Fruit fly (Drosophila melanogaster) whole organism, embryonic: ENCODE results near the gene Herc4.

Experiments
- B-H2 ChIP-seq: fragments of 200-800 bp; sonication (Bioruptor generic); optimal IDR thresholded peaks from 2 replicates; lab custom pipeline; 2018; ENCODE audit warnings: missing biosample characterization, mild to moderate bottlenecking, missing genetic modification characterization
- BEAF-32 ChIP-seq: fragments of 200-800 bp; sonication (Bioruptor generic); optimal IDR thresholded peaks from 3 replicates; lab custom pipeline; 2017; ENCODE audit warnings: missing biosample characterization, missing genetic modification characterization, mild to moderate bottlenecking, moderate library complexity, missing genetic modification reagents
- CG10147 ChIP-seq: fragments of 200-800 bp; sonication (Bioruptor generic); optimal IDR thresholded peaks from 2 replicates; lab custom pipeline; 2019; ENCODE audit warnings: missing biosample characterization, mild to moderate bottlenecking, missing genetic modification characterization, moderate library complexity
- CG10366 ChIP-seq: fragments of 200-800 bp; sonication (Bioruptor generic); IDR thresholded peaks from 2 replicates; pipeline ENCODE4 v1.3.6; 2022; ENCODE audit warnings: missing biosample characterization, missing genetic modification characterization
- CG10543 ChIP-seq: fragments of 200-800 bp; sonication (Bioruptor generic); optimal IDR thresholded peaks from 3 replicates; lab custom pipeline; 2017; ENCODE audit warnings: missing biosample characterization, mild to moderate bottlenecking, missing genetic modification characterization, moderate library complexity
- CG11085 ChIP-seq: fragments of 200-800 bp; sonication (Bioruptor generic); IDR thresholded peaks from 2 replicates; pipeline ENCODE4 v1.3.6; 2022; ENCODE audit warnings: missing biosample characterization, missing genetic modification characterization
- CG11723 ChIP-seq: fragments of 200-800 bp; sonication (Bioruptor generic); optimal IDR thresholded peaks from 2 replicates; lab custom pipeline; 2017; ENCODE audit warnings: missing biosample characterization, mild to moderate bottlenecking, missing genetic modification characterization
- CG13296 ChIP-seq: fragments of 200-800 bp; sonication (Bioruptor generic); optimal IDR thresholded peaks from 3 replicates; lab custom pipeline; 2018; ENCODE audit warnings: missing biosample characterization, mild to moderate bottlenecking, missing genetic modification characterization
- CG13424 ChIP-seq: fragments of 200-800 bp; sonication (Bioruptor generic); optimal IDR thresholded peaks from 2 replicates; lab custom pipeline; 2019; ENCODE audit warnings: missing biosample characterization, mild to moderate bottlenecking, missing genetic modification characterization, moderate library complexity
- CG14860 ChIP-seq: fragments of 200-800 bp; sonication (Bioruptor generic); IDR thresholded peaks from 3 replicates; pipeline ENCODE4 v1.3.6; 2022; ENCODE audit warnings: missing biosample characterization, missing genetic modification characterization; ENCODE audit not compliant: partially characterized antibody
- CG14965 ChIP-seq: fragments of 200-800 bp; sonication (Bioruptor generic); optimal IDR thresholded peaks from 2 replicates; lab custom pipeline; 2016; ENCODE audit warnings: missing biosample characterization, missing genetic modification characterization, borderline replicate concordance
- CG1647 ChIP-seq: fragments of 200-800 bp; sonication (Bioruptor generic); optimal IDR thresholded peaks from 3 replicates; lab custom pipeline; 2016; ENCODE audit warnings: missing biosample characterization, missing genetic modification characterization
- CG17612 ChIP-seq: fragments of 200-800 bp; sonication (Bioruptor generic); IDR thresholded peaks from 2 replicates; pipeline ENCODE4 v1.3.6; 2022; ENCODE audit warnings: missing biosample characterization, missing genetic modification characterization
- CG17829 ChIP-seq: fragments of 200-800 bp; optimal IDR thresholded peaks from 2 replicates; lab custom pipeline; 2019; ENCODE audit warnings: missing biosample characterization, mild to moderate bottlenecking, missing genetic modification characterization, moderate library complexity
- CG3995 ChIP-seq: fragments of 200-800 bp; sonication (Bioruptor generic); optimal IDR thresholded peaks from 3 replicates; lab custom pipeline; 2016; ENCODE audit warnings: missing biosample characterization, missing genetic modification characterization
- CG4854 ChIP-seq: fragments of 200-800 bp; sonication (Bioruptor generic); optimal IDR thresholded peaks from 2 replicates; lab custom pipeline; 2016; ENCODE audit warnings: missing biosample characterization, missing genetic modification characterization, inconsistent platforms
- CG6791 ChIP-seq: fragments of 200-800 bp; sonication (Bioruptor generic); IDR thresholded peaks from 3 replicates; pipeline ENCODE4 v1.3.6; 2022; ENCODE audit warnings: missing biosample characterization, missing genetic modification characterization; ENCODE audit not compliant: partially characterized antibody
- CG6813 ChIP-seq: fragments of 200-800 bp; sonication (Bioruptor generic); optimal IDR thresholded peaks from 2 replicates; lab custom pipeline; 2017; ENCODE audit warnings: missing biosample characterization, missing genetic modification characterization, mild to moderate bottlenecking, moderate library complexity, missing genetic modification reagents
- CG7928 ChIP-seq: fragments of 200-800 bp; sonication (Bioruptor generic); optimal IDR thresholded peaks from 2 replicates; lab custom pipeline; 2017; ENCODE audit warnings: missing biosample characterization, mild to moderate bottlenecking, missing genetic modification characterization
- CG7987 ChIP-seq: fragments of 200-800 bp; sonication (Bioruptor generic); optimal IDR thresholded peaks from 2 replicates; lab custom pipeline; 2018; ENCODE audit warnings: missing biosample characterization, mild to moderate bottlenecking, missing genetic modification characterization, moderate library complexity
- CG9797 ChIP-seq: fragments of 200-800 bp; sonication (Bioruptor generic); optimal IDR thresholded peaks from 3 replicates; lab custom pipeline; 2018; ENCODE audit warnings: missing biosample characterization, mild to moderate bottlenecking, missing genetic modification characterization
- Doc3 ChIP-seq: fragments of 200-800 bp; sonication (Bioruptor generic); IDR thresholded peaks from 3 replicates; pipeline ENCODE4 v1.3.6; 2022; ENCODE audit warnings: missing biosample characterization, missing genetic modification characterization; ENCODE audit not compliant: partially characterized antibody
- Dref ChIP-seq: fragments of 200-800 bp; sonication (Bioruptor generic); IDR thresholded peaks from 2 replicates; pipeline ENCODE4 v1.3.6; 2022; ENCODE audit warnings: missing biosample characterization, missing genetic modification characterization
- Fer3 ChIP-seq: fragments of 200-800 bp; sonication (Bioruptor generic); optimal IDR thresholded peaks from 2 replicates; lab custom pipeline; 2018; ENCODE audit warnings: missing biosample characterization, mild to moderate bottlenecking, missing genetic modification characterization, moderate library complexity
- HmgD ChIP-seq: fragments of 200-800 bp; sonication (Bioruptor generic); optimal IDR thresholded peaks from 3 replicates; lab custom pipeline; 2016; ENCODE audit warnings: missing biosample characterization, missing genetic modification characterization
- Myb ChIP-seq: fragments of 200-800 bp; sonication (Bioruptor generic); optimal IDR thresholded peaks from 2 replicates; lab custom pipeline; 2016; ENCODE audit warnings: missing biosample characterization, missing genetic modification characterization
- Opbp ChIP-seq: fragments of 200-800 bp; sonication (Bioruptor generic); IDR thresholded peaks from 3 replicates; pipeline ENCODE4 v1.3.6; 2022; ENCODE audit warnings: missing biosample characterization, missing genetic modification characterization; ENCODE audit not compliant: partially characterized antibody
- Sox102F ChIP-seq: fragments of 200-800 bp; sonication (Bioruptor generic); optimal IDR thresholded peaks from 2 replicates; lab custom pipeline; 2018; ENCODE audit warnings: missing biosample characterization, mild to moderate bottlenecking, missing genetic modification characterization, moderate library complexity
- bsh ChIP-seq, 2 experiments: fragments of 200-800 bp; sonication (Bioruptor generic); optimal IDR thresholded peaks; 2 replicates each; lab custom pipeline; 2017 to 2018; ENCODE audit warnings: mild to moderate bottlenecking in 2 of 2, missing biosample characterization in 2 of 2, missing genetic modification characterization in 2 of 2, moderate library complexity in 1 of 2
- cas ChIP-seq: fragments of 200-800 bp; sonication (Bioruptor generic); IDR thresholded peaks from 2 replicates; pipeline ENCODE4 v1.3.6; 2022; ENCODE audit warnings: missing biosample characterization, missing genetic modification characterization
- crp ChIP-seq, 2 experiments: fragments of 200-800 bp; sonication (Bioruptor generic); optimal IDR thresholded peaks; 2 replicates in 1 of 2; 3 replicates in 1 of 2; lab custom pipeline; 2017; ENCODE audit warnings: missing biosample characterization in 2 of 2, missing genetic modification characterization in 2 of 2, mild to moderate bottlenecking in 1 of 2, moderate library complexity in 1 of 2
- fd64A ChIP-seq: fragments of 200-800 bp; sonication (Bioruptor generic); optimal IDR thresholded peaks from 3 replicates; lab custom pipeline; 2018; ENCODE audit warnings: missing biosample characterization, mild to moderate bottlenecking, missing genetic modification characterization
- gce ChIP-seq: fragments of 200-800 bp; sonication (Bioruptor generic); IDR thresholded peaks from 3 replicates; pipeline ENCODE4 v1.3.6; 2022; ENCODE audit warnings: missing biosample characterization, missing genetic modification characterization
- hbn ChIP-seq: fragments of 200-800 bp; sonication (Bioruptor generic); IDR thresholded peaks from 2 replicates; pipeline ENCODE4 v1.3.6; 2022; ENCODE audit warnings: missing biosample characterization, missing genetic modification characterization; ENCODE audit not compliant: partially characterized antibody
- hth ChIP-seq: fragments of >200 bp; optimal IDR thresholded peaks from 2 replicates; lab custom pipeline; 2017; ENCODE audit warnings: inconsistent platforms
- jumu ChIP-seq: fragments of 200-800 bp; sonication (Bioruptor generic); optimal IDR thresholded peaks from 3 replicates; lab custom pipeline; 2016; ENCODE audit warnings: missing biosample characterization, missing genetic modification characterization
- klu ChIP-seq: fragments of 200-800 bp; sonication (Bioruptor generic); IDR thresholded peaks from 2 replicates; pipeline ENCODE4 v1.3.6; 2022; ENCODE audit warnings: missing biosample characterization, missing genetic modification characterization
- knrl ChIP-seq: fragments of 200-800 bp; sonication (Bioruptor generic); IDR thresholded peaks from 3 replicates; pipeline ENCODE4 v1.3.6; 2022; ENCODE audit warnings: missing biosample characterization, missing genetic modification characterization; ENCODE audit not compliant: partially characterized antibody
- nerfin-2 ChIP-seq: fragments of 200-800 bp; sonication (Bioruptor generic); IDR thresholded peaks from 2 replicates; pipeline ENCODE4 v1.3.6; 2022; ENCODE audit warnings: missing biosample characterization, missing genetic modification characterization; ENCODE audit not compliant: partially characterized antibody
- onecut ChIP-seq: fragments of 200-800 bp; sonication (Bioruptor generic); IDR thresholded peaks from 2 replicates; pipeline ENCODE4 v1.3.6; 2022; ENCODE audit warnings: missing biosample characterization, missing genetic modification characterization
- pho ChIP-seq: fragments of 200-800 bp; sonication (Bioruptor generic); optimal IDR thresholded peaks from 2 replicates; lab custom pipeline; 2016; ENCODE audit warnings: missing biosample characterization, missing genetic modification characterization
- repo ChIP-seq: fragments of 200-800 bp; sonication (Bioruptor generic); optimal IDR thresholded peaks from 2 replicates; lab custom pipeline; 2016; ENCODE audit warnings: missing biosample characterization, missing genetic modification characterization
- sens-2 ChIP-seq: fragments of 200-800 bp; sonication (Bioruptor generic); IDR thresholded peaks from 2 replicates; pipeline ENCODE4 v1.3.6; 2022; ENCODE audit warnings: missing biosample characterization, missing genetic modification characterization
- slou ChIP-seq: fragments of 200-800 bp; sonication (Bioruptor generic); optimal IDR thresholded peaks from 3 replicates; lab custom pipeline; 2016; ENCODE audit warnings: missing biosample characterization, missing genetic modification characterization
- stwl ChIP-seq: fragments of 200-800 bp; sonication (Bioruptor generic); optimal IDR thresholded peaks from 3 replicates; lab custom pipeline; 2018; ENCODE audit warnings: missing biosample characterization, mild to moderate bottlenecking, missing genetic modification characterization, moderate library complexity
- tin ChIP-seq: fragments of 200-800 bp; sonication (Bioruptor generic); optimal IDR thresholded peaks from 3 replicates; lab custom pipeline; 2016; ENCODE audit warnings: missing biosample characterization, missing genetic modification characterization
- ttk ChIP-seq: fragments of 200-800 bp; sonication (Bioruptor generic); IDR thresholded peaks from 2 replicates; pipeline ENCODE4 v2.1.2; 2022; ENCODE audit warnings: missing biosample characterization, missing genetic modification characterization
- vvl ChIP-seq: fragments of 200-800 bp; sonication (Bioruptor generic); IDR thresholded peaks from 2 replicates; pipeline ENCODE4 v1.3.6; 2022; ENCODE audit warnings: missing biosample characterization, missing genetic modification characterization
- wor ChIP-seq: fragments of 200-800 bp; sonication (Bioruptor generic); IDR thresholded peaks from 2 replicates; pipeline ENCODE4 v1.3.6; 2022; ENCODE audit warnings: missing biosample characterization, missing genetic modification characterization
- yki ChIP-seq: fragments of >200 bp; optimal IDR thresholded peaks from 3 replicates; lab custom pipeline; 2018

Herc4 gene

DNA sequence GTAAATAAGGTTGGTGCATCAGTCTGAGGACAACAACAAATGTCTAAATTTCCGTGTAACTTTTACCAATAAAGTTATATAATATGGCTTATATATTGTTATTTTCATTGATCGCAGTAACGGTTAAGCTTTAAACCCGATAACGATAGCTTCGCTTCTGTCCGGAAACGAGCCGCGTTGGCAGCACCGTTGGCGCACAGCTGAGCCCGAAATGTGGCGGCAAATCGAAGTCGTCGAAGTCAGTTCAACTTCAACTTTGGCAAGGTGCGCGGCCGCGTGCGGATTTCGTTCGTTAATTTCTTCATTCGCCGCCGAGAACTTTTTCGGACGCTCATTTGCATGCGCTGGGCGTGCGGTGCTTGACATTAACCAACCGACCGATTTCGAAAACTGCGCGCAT lies 4.7 kb downstream of the Herc4 start, which contains the start of gene Myo61F (continued):
- TF ChIP-seq CG14965 (GFP tag; lab: Kevin White, UChicago) (no peak), onecut (GFP tag; lab: Robert Waterston, UW) (peak; percentile 46), Dref (peak; percentile 78), hbn (GFP tag; lab: Robert Waterston, UW) (peak; percentile 48), nerfin-2 (GFP tag; lab: Robert Waterston, UW) (no peak), Opbp (GFP tag; lab: Robert Waterston, UW) (0 out of 3 replicates have a peak, but pooled peaks have one; percentile 34), cas (GFP tag; lab: Robert Waterston, UW) (no peak), CG10543 (GFP tag; lab: Kevin White, UChicago) (no peak), CG13424 (no peak), knrl (GFP tag; lab: Robert Waterston, UW) (0 out of 3 replicates have a peak, but pooled peaks have one; percentile 23), CG3995 (GFP tag; lab: Kevin White, UChicago) (peak; percentile 87), HmgD (GFP tag; lab: Kevin White, UChicago) (no peak), CG1647 (no peak), wor (no peak), gce (GFP tag; lab: Robert Waterston, UW) (0 out of 3 replicates have a peak, but pooled peaks have one; percentile 23), CG7987 (GFP tag; lab: Kevin White, UChicago) (peak; percentile 20), Fer3 (tag; lab: Kevin White, UChicago) (no peak), fd64A (no peak), repo (GFP tag; lab: Kevin White, UChicago) (no peak), jumu (GFP tag; lab: Kevin White, UChicago) (no peak), stwl (peak; percentile 9), CG10147 (GFP tag; lab: Kevin White, UChicago) (no peak), CG17829 (tag; lab: Kevin White, UChicago) (no peak), crp (GFP tag; optimal IDR thresholded peaks at IDR 0.05; lab: Kevin White, UChicago) (peak in 1 of 2 experiments; percentile 89), CG4854 (GFP tag; lab: Kevin White, UChicago) (no peak), CG11085 (GFP tag; lab: Robert Waterston, UW) (no peak), slou (GFP tag; lab: Kevin White, UChicago) (no peak), CG7928 (GFP tag; lab: Kevin White, UChicago) (peak; percentile 45), BEAF-32 (GFP tag; lab: Kevin White, UChicago) (peak; percentile 21), CG13296 (GFP tag; lab: Kevin White, UChicago) (no peak), CG11723 (GFP tag; lab: Kevin White, UChicago) (no peak), CG10366 (GFP tag; lab: Robert Waterston, UW) (no peak), CG6791 (peak; percentile 66), Myb (GFP tag; lab: Kevin White, UChicago) (peak; percentile 93), B-H2 (GFP tag; lab: Kevin White, UChicago) (peak; percentile 32), hth (no peak), CG17612 (no peak), Doc3 (0 out of 3 replicates have a peak, but pooled peaks have one; percentile 12), Sox102F (GFP tag; lab: Kevin White, UChicago) (no peak), sens-2 (GFP tag; lab: Robert Waterston, UW) (no peak), bsh (GFP tag; optimal IDR thresholded peaks at IDR 0.05; lab: Kevin White, UChicago) (no peak), tin (no peak), CG9797 (GFP tag; lab: Kevin White, UChicago) (no peak), yki (lab: Kevin White, UChicago) (no peak), CG14860 (peak; percentile 46; the same call in 1 of the 3 replicates), pho (no peak), vvl (GFP tag; lab: Robert Waterston, UW) (peak; percentile 74), ttk (no peak), klu (GFP tag; lab: Robert Waterston, UW) (no peak), CG6813 (GFP tag; lab: Kevin White, UChicago) (no peak)
